Fruit fly (Drosophila melanogaster) whole organism, embryonic: ENCODE measurements around the gene CG6959.
A peak's percentile ranks its signal among the peaks of the same experiment; 100 is the strongest.

Experiments
- Asciz ChIP-seq: fragments of 200-800 bp; sonication (Bioruptor generic); optimal IDR thresholded peaks from 2 replicates; lab custom pipeline; 2017; ENCODE audit warnings: missing biosample characterization, mild to moderate bottlenecking, missing genetic modification characterization, missing genetic modification reagents
- Bgb ChIP-seq: fragments of 200-800 bp; sonication (Bioruptor generic); IDR thresholded peaks from 2 replicates; pipeline ENCODE4 v1.3.6; 2022; ENCODE audit warnings: missing biosample characterization, missing genetic modification characterization; ENCODE audit not compliant: partially characterized antibody
- Blimp-1 ChIP-seq: fragments of 200-800 bp; sonication (Bioruptor generic); optimal IDR thresholded peaks from 3 replicates; lab custom pipeline; 2018; ENCODE audit warnings: missing biosample characterization, missing genetic modification characterization, mild to moderate bottlenecking, moderate library complexity, missing genetic modification reagents
- Bteb2 ChIP-seq: fragments of 200-800 bp; sonication (Bioruptor generic); optimal IDR thresholded peaks from 2 replicates; lab custom pipeline; 2016; ENCODE audit warnings: missing biosample characterization, missing genetic modification characterization
- CG10209 ChIP-seq: fragments of 200-800 bp; sonication (Bioruptor generic); optimal IDR thresholded peaks from 3 replicates; lab custom pipeline; 2017; ENCODE audit warnings: missing biosample characterization, mild to moderate bottlenecking, missing genetic modification characterization, missing genetic modification reagents
- CG10431 ChIP-seq: fragments of 200-800 bp; sonication (Bioruptor generic); optimal IDR thresholded peaks from 3 replicates; lab custom pipeline; 2018; ENCODE audit warnings: missing biosample characterization, mild to moderate bottlenecking, missing genetic modification characterization
- CG10959 ChIP-seq: fragments of 200-800 bp; sonication (Bioruptor generic); IDR thresholded peaks from 2 replicates; pipeline ENCODE4 v1.3.6; 2022; ENCODE audit warnings: missing biosample characterization, missing genetic modification characterization
- CG14667 ChIP-seq: fragments of 200-800 bp; sonication (Bioruptor generic); IDR thresholded peaks from 2 replicates; pipeline ENCODE4 v1.3.6; 2022; ENCODE audit warnings: missing biosample characterization, missing genetic modification characterization
- CG15269 ChIP-seq: fragments of 200-800 bp; sonication (Bioruptor generic); optimal IDR thresholded peaks from 2 replicates; lab custom pipeline; 2018; ENCODE audit warnings: missing biosample characterization, mild to moderate bottlenecking, missing genetic modification characterization, moderate library complexity
- CG1832 ChIP-seq: fragments of 200-800 bp; sonication (Bioruptor generic); optimal IDR thresholded peaks from 2 replicates; lab custom pipeline; 2017; ENCODE audit warnings: missing biosample characterization, mild to moderate bottlenecking, missing genetic modification characterization, inconsistent platforms
- CG2202 ChIP-seq: fragments of 200-800 bp; sonication (Bioruptor generic); optimal IDR thresholded peaks from 2 replicates; lab custom pipeline; 2018; ENCODE audit warnings: missing biosample characterization, mild to moderate bottlenecking, missing genetic modification characterization
- CG4328 ChIP-seq: fragments of 200-800 bp; sonication (Bioruptor generic); optimal IDR thresholded peaks from 3 replicates; lab custom pipeline; 2017; ENCODE audit warnings: missing biosample characterization, missing genetic modification reagents, missing genetic modification characterization
- CG4360 ChIP-seq: fragments of 200-800 bp; sonication (Bioruptor generic); IDR thresholded peaks from 2 replicates; pipeline ENCODE4 v1.3.6; 2022; ENCODE audit warnings: missing biosample characterization, missing genetic modification characterization
- CG4617 ChIP-seq: fragments of 200-800 bp; sonication (Bioruptor generic); optimal IDR thresholded peaks from 3 replicates; lab custom pipeline; 2016; ENCODE audit warnings: missing biosample characterization, missing genetic modification characterization, borderline replicate concordance
- CG5953 ChIP-seq: fragments of 200-800 bp; sonication (Bioruptor generic); IDR thresholded peaks from 2 replicates; pipeline ENCODE4 v1.3.6; 2022; ENCODE audit warnings: missing biosample characterization, missing genetic modification characterization
- CG7839 ChIP-seq: fragments of 200-800 bp; sonication (Bioruptor generic); optimal IDR thresholded peaks from 3 replicates; lab custom pipeline; 2018; ENCODE audit warnings: missing biosample characterization, mild to moderate bottlenecking, missing genetic modification characterization, moderate library complexity
- CG7928 ChIP-seq: fragments of 200-800 bp; sonication (Bioruptor generic); optimal IDR thresholded peaks from 2 replicates; lab custom pipeline; 2017; ENCODE audit warnings: missing biosample characterization, mild to moderate bottlenecking, missing genetic modification characterization
- CG9609 ChIP-seq: fragments of 200-800 bp; sonication (Bioruptor generic); optimal IDR thresholded peaks from 3 replicates; lab custom pipeline; 2016; ENCODE audit warnings: missing biosample characterization, missing genetic modification characterization
- Ets65A ChIP-seq: fragments of 200-800 bp; sonication (Bioruptor generic); peaks from one replicate; lab custom pipeline; 2016; ENCODE audit warnings: missing biosample characterization, missing genetic modification characterization
- Fer2 ChIP-seq: fragments of 200-800 bp; sonication (Bioruptor generic); optimal IDR thresholded peaks from 2 replicates; lab custom pipeline; 2018; ENCODE audit warnings: missing biosample characterization, mild to moderate bottlenecking, missing genetic modification characterization, moderate library complexity
- Hmx ChIP-seq: fragments of 200-800 bp; sonication (Bioruptor generic); optimal IDR thresholded peaks from 2 replicates; lab custom pipeline; 2016; ENCODE audit warnings: missing biosample characterization, missing genetic modification characterization
- NC2β ChIP-seq: fragments of 200-800 bp; sonication (Bioruptor generic); optimal IDR thresholded peaks from 2 replicates; lab custom pipeline; 2016; ENCODE audit warnings: missing biosample characterization, missing genetic modification characterization
- Nf-YA ChIP-seq: fragments of 200-800 bp; sonication (Bioruptor generic); IDR thresholded peaks from 2 replicates; pipeline ENCODE4 v1.3.6; 2022; ENCODE audit warnings: missing biosample characterization, missing genetic modification characterization
- Scr ChIP-seq: fragments of 200-800 bp; sonication (Bioruptor generic); IDR thresholded peaks from 2 replicates; pipeline ENCODE4 v1.3.6; 2022; ENCODE audit warnings: missing biosample characterization, missing genetic modification characterization; ENCODE audit not compliant: partially characterized antibody
- Sox102F ChIP-seq: fragments of 200-800 bp; sonication (Bioruptor generic); optimal IDR thresholded peaks from 2 replicates; lab custom pipeline; 2018; ENCODE audit warnings: missing biosample characterization, mild to moderate bottlenecking, missing genetic modification characterization, moderate library complexity
- Xrp1 ChIP-seq: fragments of 200-800 bp; sonication (Bioruptor generic); IDR thresholded peaks from 2 replicates; pipeline ENCODE4 v1.3.6; 2022; ENCODE audit warnings: missing biosample characterization, missing genetic modification characterization
- chinmo ChIP-seq: fragments of 200-800 bp; sonication (Bioruptor generic); IDR thresholded peaks from 4 replicates; pipeline ENCODE4 v1.3.6; 2022; ENCODE audit warnings: missing biosample characterization, missing genetic modification characterization; ENCODE audit not compliant: partially characterized antibody
- chm ChIP-seq: fragments of 200-800 bp; sonication (Bioruptor generic); IDR thresholded peaks from 2 replicates; pipeline ENCODE4 v1.3.6; 2022; ENCODE audit warnings: missing biosample characterization, missing genetic modification characterization
- ci ChIP-seq: fragments of 200-800 bp; sonication (Bioruptor generic); IDR thresholded peaks from 3 replicates; pipeline ENCODE4 v1.3.6; 2022; ENCODE audit warnings: missing biosample characterization, missing genetic modification characterization
- crol ChIP-seq: fragments of 200-800 bp; sonication (Bioruptor generic); IDR thresholded peaks from 2 replicates; pipeline ENCODE4 v1.3.6; 2022; ENCODE audit warnings: missing biosample characterization, missing genetic modification characterization
- da ChIP-seq: fragments of 200-800 bp; sonication (Bioruptor generic); optimal IDR thresholded peaks from 2 replicates; lab custom pipeline; 2016; ENCODE audit warnings: missing biosample characterization, missing genetic modification characterization
- dmrt99B ChIP-seq: fragments of 200-800 bp; sonication (Bioruptor generic); optimal IDR thresholded peaks from 2 replicates; lab custom pipeline; 2018; ENCODE audit warnings: missing biosample characterization, mild to moderate bottlenecking, missing genetic modification characterization, moderate library complexity
- dysf ChIP-seq: fragments of 200-800 bp; sonication (Bioruptor generic); IDR thresholded peaks from 3 replicates; pipeline ENCODE4 v1.3.6; 2022; ENCODE audit warnings: missing biosample characterization, missing genetic modification characterization
- gsb-n ChIP-seq: fragments of 200-800 bp; sonication (Bioruptor generic); optimal IDR thresholded peaks from 3 replicates; lab custom pipeline; 2018; ENCODE audit warnings: missing biosample characterization, mild to moderate bottlenecking, missing genetic modification characterization
- hb ChIP-seq: fragments of 200-800 bp; sonication (Bioruptor generic); IDR thresholded peaks from 3 replicates; pipeline ENCODE4 v1.3.6; 2022; ENCODE audit warnings: missing biosample characterization, missing genetic modification characterization; ENCODE audit not compliant: partially characterized antibody
- hkb ChIP-seq, 2 experiments: fragments of 200-800 bp in 1 of 2; fragments of >200 bp in 1 of 2; sonication (Bioruptor generic) in 1 of 2; IDR thresholded peaks in 1 of 2; optimal IDR thresholded peaks in 1 of 2; 2 replicates each; pipeline versions ENCODE4 v1.3.6 to Lab custom; 2017 to 2022; ENCODE audit warnings: missing biosample characterization in 1 of 2, missing genetic modification characterization in 1 of 2
- insv ChIP-seq, 2 experiments: fragments of 200-800 bp; sonication (Bioruptor generic); optimal IDR thresholded peaks; 3 replicates each; lab custom pipeline; 2016 to 2018; ENCODE audit warnings: missing biosample characterization in 2 of 2, missing genetic modification characterization in 2 of 2
- lab ChIP-seq: fragments of 200-800 bp; sonication (Bioruptor generic); optimal IDR thresholded peaks from 3 replicates; lab custom pipeline; 2017; ENCODE audit warnings: missing biosample characterization, missing genetic modification characterization, mild to moderate bottlenecking, moderate library complexity, missing genetic modification reagents
- lola ChIP-seq, 3 experiments: fragments of >200 bp in 2 of 3; fragments of 200-800 bp in 1 of 3; sonication (Bioruptor generic) in 1 of 3; optimal IDR thresholded peaks; 2 replicates each; lab custom pipeline; 2017 to 2019; ENCODE audit warnings: missing biosample characterization in 3 of 3, missing genetic modification characterization in 3 of 3, mild to moderate bottlenecking in 1 of 3, moderate library complexity in 1 of 3
- p53 ChIP-seq: fragments of 200-800 bp; sonication (Bioruptor generic); optimal IDR thresholded peaks from 2 replicates; lab custom pipeline; 2016; ENCODE audit warnings: missing biosample characterization, missing genetic modification characterization
- pb ChIP-seq: fragments of 200-800 bp; sonication (Bioruptor generic); optimal IDR thresholded peaks from 3 replicates; lab custom pipeline; 2016; ENCODE audit warnings: missing biosample characterization, missing genetic modification characterization
- phol ChIP-seq: fragments of 200-800 bp; sonication (Bioruptor generic); optimal IDR thresholded peaks from 3 replicates; lab custom pipeline; 2018; ENCODE audit warnings: missing biosample characterization, mild to moderate bottlenecking, missing genetic modification characterization, moderate library complexity
- prd ChIP-seq, 3 experiments: fragments of >200 bp in 2 of 3; fragments of 200-800 bp in 1 of 3; sonication (Bioruptor generic) in 1 of 3; optimal IDR thresholded peaks in 2 of 3; IDR thresholded peaks in 1 of 3; 2 replicates in 2 of 3; 3 replicates in 1 of 3; pipeline versions ENCODE4 v1.3.6 to Lab custom; 2017 to 2022; ENCODE audit warnings: missing biosample characterization in 1 of 3, missing genetic modification characterization in 1 of 3
- scrt ChIP-seq: fragments of 200-800 bp; sonication (Bioruptor generic); optimal IDR thresholded peaks from 2 replicates; lab custom pipeline; 2018; ENCODE audit warnings: missing biosample characterization, mild to moderate bottlenecking, missing genetic modification characterization, moderate library complexity
- sna ChIP-seq: fragments of 200-800 bp; sonication (Bioruptor generic); IDR thresholded peaks from 2 replicates; pipeline ENCODE4 v1.3.6; 2022; ENCODE audit warnings: missing biosample characterization, missing genetic modification characterization; ENCODE audit not compliant: partially characterized antibody
- tx ChIP-seq: fragments of 200-800 bp; sonication (Bioruptor generic); optimal IDR thresholded peaks from 2 replicates; lab custom pipeline; 2016; ENCODE audit warnings: missing biosample characterization, missing genetic modification characterization
- unpg ChIP-seq: fragments of 200-800 bp; sonication (Bioruptor generic); optimal IDR thresholded peaks from 3 replicates; lab custom pipeline; 2018; ENCODE audit warnings: missing biosample characterization, mild to moderate bottlenecking, missing genetic modification characterization, moderate library complexity
- vfl ChIP-seq: fragments of 200-800 bp; sonication (Bioruptor generic); optimal IDR thresholded peaks from 2 replicates; lab custom pipeline; 2016; ENCODE audit warnings: missing biosample characterization, missing genetic modification characterization
- zfh1 ChIP-seq: fragments of 200-800 bp; sonication (Bioruptor generic); IDR thresholded peaks from 3 replicates; pipeline ENCODE4 v1.3.6; 2022; ENCODE audit warnings: missing biosample characterization, missing genetic modification characterization

Gene CG6959

DNA sequence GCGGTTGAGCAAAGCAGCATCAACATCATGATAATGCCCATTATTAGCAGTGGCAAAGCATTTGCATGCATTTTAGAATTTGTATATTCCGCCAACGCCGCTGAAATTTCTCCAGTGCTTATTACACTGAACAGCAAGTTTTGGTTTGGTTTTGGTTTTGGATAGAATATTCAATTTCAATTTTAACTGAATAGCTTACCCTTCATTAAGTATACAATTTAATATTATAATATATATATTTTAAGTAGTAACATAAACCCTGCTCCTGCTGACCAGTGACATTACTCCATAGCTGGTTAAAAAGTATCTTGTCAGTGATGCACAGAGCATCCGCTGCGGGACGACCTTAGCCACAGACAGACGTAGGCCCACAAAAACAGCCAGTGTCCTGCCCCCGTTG lies 21.9 kb downstream of the CG6959 start (continued):
- TF ChIP-seq CG15269 (tag; lab: Kevin White, UChicago) (peak; percentile 4), chm (GFP tag; lab: Robert Waterston, UW) (no peak), dmrt99B (tag; lab: Kevin White, UChicago) (peak; percentile 36), ci (peak; percentile 46; the same call in 2 of the 3 replicates), Sox102F (GFP tag; lab: Kevin White, UChicago) (peak; percentile 43), Fer2 (tag; lab: Kevin White, UChicago) (no peak), Xrp1 (0 out of 2 replicates have a peak, but pooled peaks have one; percentile 11), Blimp-1 (peak; percentile 26), Nf-YA (GFP tag; lab: Robert Waterston, UW) (no peak), CG10431 (GFP tag; lab: Kevin White, UChicago) (no peak), dysf (GFP tag; lab: Robert Waterston, UW) (0 out of 3 replicates have a peak, but pooled peaks have one; percentile 17), CG4617 (GFP tag; lab: Kevin White, UChicago) (no peak), Bteb2 (no peak), CG14667 (peak; percentile 16; the same call in 1 of the 2 replicates), gsb-n (no peak), CG9609 (GFP tag; lab: Kevin White, UChicago) (no peak), vfl (no peak), hb (GFP tag; lab: Robert Waterston, UW) (no peak), CG10959 (GFP tag; lab: Robert Waterston, UW) (no peak), hkb (optimal IDR thresholded peaks at IDR 0.05; lab: Kevin White, UChicago) (no peak), hkb (GFP tag; IDR thresholded peaks at IDR 0.05; lab: Robert Waterston, UW) (0 out of 2 replicates have a peak, but pooled peaks have one; percentile 21), CG7839 (tag; lab: Kevin White, UChicago) (peak; percentile 2), prd (optimal IDR thresholded peaks at IDR 0.05; lab: Kevin White, UChicago) (no peak), prd (GFP tag; IDR thresholded peaks at IDR 0.05; lab: Robert Waterston, UW) (0 out of 3 replicates have a peak, but pooled peaks have one; percentile 10), Scr (GFP tag; lab: Robert Waterston, UW) (no peak), phol (peak; percentile 26)

DNA sequence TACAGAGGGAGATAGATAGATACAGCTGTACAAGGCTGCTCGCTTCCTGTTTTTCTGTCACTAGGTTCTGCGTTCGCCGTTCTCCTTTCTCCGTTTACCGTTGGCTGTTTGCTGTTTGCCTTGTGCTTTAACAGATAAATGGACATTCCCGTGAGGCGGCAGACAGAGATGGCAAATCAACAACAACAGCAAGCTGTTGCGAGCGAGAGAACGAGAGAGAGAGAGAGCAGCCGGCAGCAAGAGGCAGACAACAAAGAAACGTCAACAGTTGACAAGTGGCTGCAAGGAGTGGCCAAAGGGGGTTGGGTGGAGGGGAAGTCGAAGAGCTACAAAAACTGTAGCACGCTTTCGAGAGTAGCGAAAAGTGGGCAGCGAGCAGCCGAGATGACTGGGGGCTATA lies 35.9 kb downstream of the CG6959 start:
- TF ChIP-seq p53 (GFP tag; lab: Kevin White, UChicago) (no peak), CG7928 (no peak), sna (GFP tag; lab: Robert Waterston, UW) (no peak), CG5953 (GFP tag; lab: Robert Waterston, UW) (no peak), chinmo (GFP tag; lab: Robert Waterston, UW) (0 out of 4 replicates have a peak, but pooled peaks have one; percentile 14), unpg (no peak), Bgb (GFP tag; lab: Robert Waterston, UW) (no peak), crol (GFP tag; lab: Robert Waterston, UW) (peak; percentile 63), zfh1 (GFP tag; lab: Robert Waterston, UW) (0 out of 3 replicates have a peak, but pooled peaks have one; percentile 16), da (GFP tag; lab: Kevin White, UChicago) (no peak), insv (GFP tag; optimal IDR thresholded peaks at IDR 0.05; lab: Kevin White, UChicago) (no peak), Hmx (GFP tag; lab: Kevin White, UChicago) (no peak), CG1832 (GFP tag; lab: Kevin White, UChicago) (peak; percentile 25), NC2β (GFP tag; lab: Kevin White, UChicago) (no peak), scrt (peak; percentile 32), pb (GFP tag; lab: Kevin White, UChicago) (no peak), CG4328 (GFP tag; lab: Kevin White, UChicago) (no peak), Asciz (no peak), Ets65A (GFP tag; lab: Kevin White, UChicago) (peak; percentile 53), tx (GFP tag; lab: Kevin White, UChicago) (no peak), hb (GFP tag; lab: Robert Waterston, UW) (no peak), CG2202 (tag; lab: Kevin White, UChicago) (no peak), lab (GFP tag; lab: Kevin White, UChicago) (peak; percentile 2), CG4360 (0 out of 2 replicates have a peak, but pooled peaks have one; percentile 34), lola (GFP tag; optimal IDR thresholded peaks at IDR 0.05; lab: Kevin White, UChicago) (no peak), CG10209 (GFP tag; lab: Kevin White, UChicago) (no peak)
